Worm (Caenorhabditis elegans) whole organism, L2 larva: ENCODE measurements around the gene F18E9.3.
"Not testable (repeated sequence)": the region's sequence is repeated elsewhere in the genome, so short reads cannot be mapped to it uniquely, and the experiment has no call there.

ENCODE experiments used
- C34F6.9 ChIP-seq: fragments of 150-350 bp; optimal IDR thresholded peaks from 2 replicates; lab custom pipeline; 2014; ENCODE audit warnings: missing biosample characterization, missing genetic modification characterization
- F13H6.1 ChIP-seq: sonication (generic microtip); optimal IDR thresholded peaks from 2 replicates; lab custom pipeline; 2016; ENCODE audit warnings: missing genetic modification characterization, missing compliant biosample characterization
- R02D3.7 ChIP-seq: fragments of 150-350 bp; optimal IDR thresholded peaks from 2 replicates; lab custom pipeline; 2014; ENCODE audit warnings: missing biosample characterization, missing genetic modification characterization
- Y55F3AM.14 ChIP-seq: fragments of 200-800 bp; sonication (Bioruptor generic); optimal IDR thresholded peaks from 2 replicates; lab custom pipeline; 2018; ENCODE audit warnings: mild to moderate bottlenecking, missing genetic modification characterization, missing compliant biosample characterization
- ZK546.5 ChIP-seq: sonication (generic microtip); optimal IDR thresholded peaks from 2 replicates; lab custom pipeline; 2017; ENCODE audit warnings: missing biosample characterization, missing genetic modification characterization
- ama-1 ChIP-seq: fragments of 150-350 bp; optimal IDR thresholded peaks from 2 replicates; lab custom pipeline; 2018; ENCODE audit warnings: inconsistent platforms
- ceh-16 ChIP-seq: fragments of 150-350 bp; optimal IDR thresholded peaks from 2 replicates; lab custom pipeline; 2014; ENCODE audit warnings: missing biosample characterization, missing genetic modification characterization
- ceh-82 ChIP-seq: fragments of 150-350 bp; optimal IDR thresholded peaks from 2 replicates; lab custom pipeline; 2014; ENCODE audit warnings: missing biosample characterization, missing genetic modification characterization
- crh-2 ChIP-seq: sonication (generic microtip); optimal IDR thresholded peaks from 2 replicates; lab custom pipeline; 2017; ENCODE audit warnings: missing biosample characterization, missing genetic modification characterization
- dmd-4 ChIP-seq: sonication (generic microtip); optimal IDR thresholded peaks from 2 replicates; lab custom pipeline; 2017; ENCODE audit warnings: missing biosample characterization, missing genetic modification characterization
- egl-27 ChIP-seq: sonication (generic microtip); optimal IDR thresholded peaks from 3 replicates; lab custom pipeline; 2017; ENCODE audit warnings: missing biosample characterization, missing genetic modification reagents, missing genetic modification characterization
- elt-3 ChIP-seq: sonication (generic microtip); optimal IDR thresholded peaks from 2 replicates; lab custom pipeline; 2017; ENCODE audit warnings: missing biosample characterization, missing genetic modification characterization
- fos-1 ChIP-seq: fragments of 150-350 bp; optimal IDR thresholded peaks from 2 replicates; lab custom pipeline; 2014; ENCODE audit warnings: missing biosample characterization, missing genetic modification characterization
- gmeb-1 ChIP-seq: fragments of 150-350 bp; optimal IDR thresholded peaks from 2 replicates; lab custom pipeline; 2014; ENCODE audit warnings: missing biosample characterization, missing genetic modification characterization
- lin-11 ChIP-seq: fragments of 150-350 bp; sonication (generic microtip); optimal IDR thresholded peaks from 2 replicates; lab custom pipeline; 2014; ENCODE audit warnings: missing biosample characterization, missing genetic modification characterization, inconsistent platforms, mixed read lengths
- lin-39 ChIP-seq: fragments of 150-350 bp; optimal IDR thresholded peaks from 2 replicates; lab custom pipeline; 2014; ENCODE audit warnings: missing biosample characterization, missing genetic modification reagents, missing genetic modification characterization
- lsy-2 ChIP-seq, 2 experiments: fragments of 150-350 bp in 1 of 2; sonication (generic microtip) in 1 of 2; optimal IDR thresholded peaks; 2 replicates each; lab custom pipeline; 2014 to 2017; ENCODE audit warnings: missing biosample characterization in 2 of 2, missing genetic modification characterization in 2 of 2
- mbf-1 ChIP-seq: sonication (generic microtip); optimal IDR thresholded peaks from 2 replicates; lab custom pipeline; 2017; ENCODE audit warnings: missing biosample characterization, missing genetic modification characterization
- nhr-11 ChIP-seq: fragments of 150-350 bp; optimal IDR thresholded peaks from 2 replicates; lab custom pipeline; 2014; ENCODE audit warnings: missing biosample characterization, missing genetic modification characterization
- nhr-12 ChIP-seq: fragments of 150-350 bp; optimal IDR thresholded peaks from 2 replicates; lab custom pipeline; 2014; ENCODE audit warnings: missing biosample characterization, missing genetic modification characterization
- nhr-129 ChIP-seq: fragments of 150-350 bp; optimal IDR thresholded peaks from 2 replicates; lab custom pipeline; 2014; ENCODE audit warnings: missing biosample characterization, missing genetic modification characterization
- nhr-21 ChIP-seq: fragments of 150-350 bp; optimal IDR thresholded peaks from 2 replicates; lab custom pipeline; 2014; ENCODE audit warnings: missing biosample characterization, missing genetic modification characterization
- nhr-25 ChIP-seq: fragments of 150-350 bp; sonication (generic microtip); optimal IDR thresholded peaks from 3 replicates; lab custom pipeline; 2014; ENCODE audit warnings: missing biosample characterization, missing genetic modification characterization
- nhr-6 ChIP-seq: fragments of 150-350 bp; optimal IDR thresholded peaks from 2 replicates; lab custom pipeline; 2014; ENCODE audit warnings: missing biosample characterization, missing genetic modification characterization
- nhr-77 ChIP-seq: fragments of 150-350 bp; optimal IDR thresholded peaks from 2 replicates; lab custom pipeline; 2014; ENCODE audit warnings: missing biosample characterization, missing genetic modification characterization
- peb-1 ChIP-seq: fragments of 150-350 bp; optimal IDR thresholded peaks from 2 replicates; lab custom pipeline; 2014; ENCODE audit warnings: missing biosample characterization, missing genetic modification characterization
- skn-1 ChIP-seq: sonication (generic microtip); optimal IDR thresholded peaks from 2 replicates; lab custom pipeline; 2017; ENCODE audit warnings: missing biosample characterization, missing genetic modification characterization
- sma-3 ChIP-seq: sonication (generic microtip); optimal IDR thresholded peaks from 2 replicates; lab custom pipeline; 2016; ENCODE audit warnings: missing genetic modification reagents, missing genetic modification characterization, missing compliant biosample characterization
- sma-9 ChIP-seq, 2 experiments: fragments of 150-350 bp in 1 of 2; sonication (generic microtip) in 1 of 2; optimal IDR thresholded peaks; 2 replicates each; lab custom pipeline; 2014 to 2016; ENCODE audit warnings: missing genetic modification characterization in 2 of 2, mild to moderate bottlenecking in 1 of 2, missing biosample characterization in 1 of 2, missing compliant biosample characterization in 1 of 2, missing genetic modification reagents in 1 of 2, moderate library complexity in 1 of 2
- unc-39 ChIP-seq: fragments of 150-350 bp; optimal IDR thresholded peaks from 2 replicates; lab custom pipeline; 2014; ENCODE audit warnings: missing biosample characterization, missing genetic modification characterization
- unc-55 ChIP-seq: fragments of 150-350 bp; sonication (generic microtip); optimal IDR thresholded peaks from 3 replicates; lab custom pipeline; 2014; ENCODE audit warnings: missing biosample characterization, missing genetic modification reagents, missing genetic modification characterization
- unc-62 ChIP-seq: fragments of 150-350 bp; optimal IDR thresholded peaks from 2 replicates; lab custom pipeline; 2014; ENCODE audit warnings: missing biosample characterization, missing genetic modification reagents, missing genetic modification characterization
- zag-1 ChIP-seq: fragments of 150-350 bp; optimal IDR thresholded peaks from 2 replicates; lab custom pipeline; 2014; ENCODE audit warnings: missing biosample characterization, missing genetic modification characterization
- ztf-1 ChIP-seq: fragments of 200-800 bp; sonication (Bioruptor generic); conservative IDR thresholded peaks from 2 replicates; pipeline ENCODE4 v1.3.6; 2022; ENCODE audit warnings: missing genetic modification characterization, missing compliant biosample characterization
- ztf-11 ChIP-seq: sonication (generic microtip); optimal IDR thresholded peaks from 2 replicates; lab custom pipeline; 2017; ENCODE audit warnings: missing biosample characterization, missing genetic modification characterization
- ztf-4 ChIP-seq: fragments of 150-350 bp; optimal IDR thresholded peaks from 2 replicates; lab custom pipeline; 2014; ENCODE audit warnings: missing biosample characterization, missing genetic modification characterization

F18E9.3 gene

DNA sequence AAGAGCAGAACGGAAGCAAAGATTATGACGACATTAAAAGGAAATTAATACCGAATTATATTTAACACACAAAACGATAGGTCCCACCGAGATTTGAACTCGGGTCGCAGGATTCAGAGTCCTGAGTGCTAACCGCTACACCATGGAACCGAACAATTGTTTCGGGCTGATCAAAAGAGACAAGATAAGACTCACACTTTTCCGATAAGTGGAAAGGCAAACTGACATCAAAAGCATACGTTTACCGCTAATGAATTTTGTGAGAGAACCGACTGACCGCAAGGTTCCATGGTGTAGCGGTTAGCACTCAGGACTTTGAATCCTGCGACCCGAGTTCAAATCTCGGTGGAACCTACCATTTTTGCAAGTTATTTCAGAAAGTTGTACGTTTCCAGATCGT lies 22.8 kb downstream of the F18E9.3 start:
- no peak for TF ChIP-seq ZK546.5
- peak; percentile 4 for TF ChIP-seq crh-2 (tag; lab: Kevin White, UChicago)
- TF ChIP-seq gmeb-1 (tag; lab: Kevin White, UChicago), result peak; percentile 59
- peak; percentile 29 for TF ChIP-seq nhr-129 (tag; lab: Kevin White, UChicago)
- TF ChIP-seq mbf-1, result no peak
- peak in 1 of 2 experiments; percentile 42 for TF ChIP-seq lsy-2 (tag; optimal IDR thresholded peaks at IDR 0.05; lab: Kevin White, UChicago)
- peak; percentile 9 for TF ChIP-seq fos-1
- no peak for TF ChIP-seq egl-27
- peak; percentile 27 for TF ChIP-seq F13H6.1 (tag; lab: Kevin White, UChicago)
- peak; percentile 48 for TF ChIP-seq sma-3
- peak; percentile 8 for TF ChIP-seq nhr-21 (tag; lab: Kevin White, UChicago)
- peak; percentile 48 for TF ChIP-seq sma-9 (GFP tag; optimal IDR thresholded peaks at IDR 0.05; lab: Kevin White, UChicago)
- TF ChIP-seq sma-9 (tag; optimal IDR thresholded peaks at IDR 0.05; lab: Kevin White, UChicago), result no peak

ce11 chrX:8610606-8611005 lies 24.7 kb downstream of the F18E9.3 start, which contains the start of gene K01A12.4:
TSS of gene K01A12.4 (plus strand) at chrX:8610906.
- TF ChIP-seq unc-62 (GFP tag; lab: Kevin White, UChicago); nhr-77 (tag; lab: Kevin White, UChicago); peb-1 (tag; lab: Kevin White, UChicago): not testable (repeated sequence)
- TF ChIP-seq, all 48 proteins: peak for 0; not testable (repeated sequence) for 48

- no peak for TF ChIP-seq unc-39 (tag; lab: Kevin White, UChicago)
- no peak for TF ChIP-seq elt-3
- no peak for TF ChIP-seq ceh-82 (tag; lab: Kevin White, UChicago)
- TF ChIP-seq R02D3.7 (tag; lab: Kevin White, UChicago), result no peak
- TF ChIP-seq nhr-129 (tag; lab: Kevin White, UChicago), result no peak
- no peak for TF ChIP-seq lin-39 (tag; lab: Kevin White, UChicago)
- no peak for TF ChIP-seq ztf-4 (tag; lab: Kevin White, UChicago)
- TF ChIP-seq F13H6.1 (tag; lab: Kevin White, UChicago), result no peak
- TF ChIP-seq unc-55 (GFP tag; lab: Kevin White, UChicago), result no peak
- TF ChIP-seq dmd-4, result no peak
- TF ChIP-seq zag-1 (tag; lab: Kevin White, UChicago), result no peak
- TF ChIP-seq ztf-11 (tag; lab: Kevin White, UChicago), result no peak
- TF ChIP-seq skn-1, result no peak
- no peak for TF ChIP-seq egl-27
- TF ChIP-seq peb-1 (tag; lab: Kevin White, UChicago), result no peak
- no peak for TF ChIP-seq lin-11 (tag; lab: Kevin White, UChicago)
- no peak for TF ChIP-seq sma-3
Measured at ce11 chrX:8612278-8612677, 26.3 kb downstream of the F18E9.3 start.

DNA sequence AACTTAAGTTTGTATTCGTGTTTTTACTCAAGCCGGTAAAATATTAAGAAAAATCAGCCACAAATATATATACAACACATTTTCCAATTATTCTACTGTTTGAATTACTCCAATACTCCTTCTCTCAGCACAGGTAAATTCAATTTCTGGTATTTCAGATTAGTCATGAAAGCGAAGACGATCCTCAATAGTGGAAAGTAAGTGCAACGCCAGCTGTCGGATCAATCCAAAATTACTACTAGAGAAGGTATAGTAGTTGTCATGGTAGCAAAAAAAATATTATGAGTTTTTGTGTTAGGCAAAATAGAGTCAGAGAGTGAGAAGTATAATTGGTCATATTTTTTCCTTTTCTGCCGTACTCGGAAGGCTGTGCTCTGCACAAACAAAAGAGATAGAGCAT lies 27.1 kb downstream of the F18E9.3 start, which contains the start of gene K01A12.2:
TSS of gene K01A12.2 (plus strand) at position 301 of the 400 bp plus-strand sequence.
- TF ChIP-seq F13H6.1 (tag; lab: Kevin White, UChicago) (no peak), ztf-1 (GFP tag; lab: Robert Waterston, UW) (no peak), nhr-129 (tag; lab: Kevin White, UChicago) (no peak), nhr-25 (tag; lab: Kevin White, UChicago) (no peak), lsy-2 (tag; optimal IDR thresholded peaks at IDR 0.05; lab: Kevin White, UChicago) (no peak), nhr-12 (tag; lab: Kevin White, UChicago) (no peak), mbf-1 (no peak), elt-3 (no peak), skn-1 (no peak), ama-1 (lab: Kevin White, UChicago) (no peak), Y55F3AM.14 (GFP tag; lab: Kevin White, UChicago) (no peak), nhr-6 (tag; lab: Kevin White, UChicago) (no peak), dmd-4 (no peak), unc-39 (tag; lab: Kevin White, UChicago) (no peak), fos-1 (no peak), ceh-82 (tag; lab: Kevin White, UChicago) (no peak)

ce11 chrX:8623840-8624591 lies 38.1 kb downstream of the F18E9.3 start:
- TF ChIP-seq nhr-21 (tag; lab: Kevin White, UChicago) (peak; percentile 22), F13H6.1 (tag; lab: Kevin White, UChicago) (peak; percentile 19), unc-55 (GFP tag; lab: Kevin White, UChicago) (peak; percentile 26), nhr-12 (tag; lab: Kevin White, UChicago) (no peak), sma-9 (GFP tag; optimal IDR thresholded peaks at IDR 0.05; lab: Kevin White, UChicago) (peak; percentile 15), sma-9 (tag; optimal IDR thresholded peaks at IDR 0.05; lab: Kevin White, UChicago) (no peak), skn-1 (no peak), ceh-16 (tag; lab: Kevin White, UChicago) (no peak), C34F6.9 (tag; lab: Kevin White, UChicago) (peak; percentile 24), ztf-1 (GFP tag; lab: Robert Waterston, UW) (no peak), nhr-11 (no peak), nhr-129 (tag; lab: Kevin White, UChicago) (peak; percentile 24), ztf-4 (tag; lab: Kevin White, UChicago) (no peak), fos-1 (peak; percentile 24), dmd-4 (no peak), zag-1 (tag; lab: Kevin White, UChicago) (no peak), unc-39 (tag; lab: Kevin White, UChicago) (no peak)
